Fruit fly (Drosophila melanogaster) whole organism, embryonic: Measurements from ENCODE around the gene Idua.
A peak's percentile ranks its signal among the peaks of the same experiment; 100 is the strongest.

Experiments
- CG11504 ChIP-seq: fragments of 200-800 bp; sonication (Bioruptor generic); optimal IDR thresholded peaks from 3 replicates; lab custom pipeline; 2019; ENCODE audit warnings: missing biosample characterization, mild to moderate bottlenecking, missing genetic modification characterization, moderate library complexity
- CG14667 ChIP-seq: fragments of 200-800 bp; sonication (Bioruptor generic); IDR thresholded peaks from 2 replicates; pipeline ENCODE4 v1.3.6; 2022; ENCODE audit warnings: missing biosample characterization, missing genetic modification characterization
- bcd ChIP-seq: fragments of 200-800 bp; sonication (Bioruptor generic); optimal IDR thresholded peaks from 2 replicates; lab custom pipeline; 2017; ENCODE audit warnings: missing biosample characterization, mild to moderate bottlenecking, missing genetic modification characterization
- maf-S ChIP-seq: fragments of 200-800 bp; sonication (Bioruptor generic); optimal IDR thresholded peaks from 2 replicates; lab custom pipeline; 2016; ENCODE audit warnings: missing biosample characterization, missing genetic modification characterization
- peb ChIP-seq: fragments of 200-800 bp; sonication (Bioruptor generic); IDR thresholded peaks from 2 replicates; pipeline ENCODE4 v1.3.6; 2022; ENCODE audit warnings: missing biosample characterization, missing genetic modification characterization
- row ChIP-seq: fragments of 200-800 bp; sonication (Bioruptor generic); IDR thresholded peaks from 3 replicates; pipeline ENCODE4 v1.3.6; 2022; ENCODE audit warnings: missing biosample characterization, missing genetic modification characterization
- twi ChIP-seq: fragments of 200-800 bp; optimal IDR thresholded peaks from 2 replicates; lab custom pipeline; 2019; ENCODE audit warnings: missing biosample characterization, mild to moderate bottlenecking, missing genetic modification characterization, moderate library complexity

DNA sequence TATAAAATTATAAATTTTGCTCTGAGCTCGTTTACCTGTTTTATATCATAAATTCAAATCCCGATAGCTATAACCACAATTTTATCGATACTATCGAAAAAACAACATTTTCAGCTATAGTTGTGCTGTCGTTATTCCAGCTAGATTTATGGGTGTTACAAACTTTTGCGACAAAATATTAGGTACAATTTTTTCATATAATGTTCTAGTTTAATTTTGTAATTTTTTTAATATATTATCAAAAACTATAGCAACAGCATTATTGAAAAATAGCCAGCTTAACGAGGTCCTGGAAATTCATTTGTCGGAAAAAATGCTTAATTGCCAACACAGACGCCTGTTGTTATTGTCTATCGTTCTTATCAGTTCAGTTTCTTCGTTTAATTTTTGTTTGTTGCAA lies 21.8 kb downstream of the Idua start, which contains the start of gene Wdr59:
- TF ChIP-seq peb (GFP tag; lab: Robert Waterston, UW) (no peak), maf-S (no peak), bcd (GFP tag; lab: Kevin White, UChicago) (no peak), twi (tag; lab: Kevin White, UChicago) (no peak), CG14667 (GFP tag; lab: Robert Waterston, UW) (no peak), CG11504 (tag; lab: Kevin White, UChicago) (no peak), row (GFP tag; lab: Robert Waterston, UW) (peak; percentile 93)
